Fruit fly (Drosophila melanogaster): Measurements from ENCODE around the gene CG18787.

Gene CG18787

dm6 chr2L:11970343-11970742 lies 28.8 kb downstream of the CG18787 start:
- TF ChIP-seq kay (GFP tag; ENCODE audit: borderline replicate concordance) (peak; percentile 94), CG7101 (tag; optimal IDR thresholded peaks at IDR 0.05) (no peak), CG33017 (tag; optimal IDR thresholded peaks at IDR 0.05) (no peak)

dm6 chr2L:11969424-11969823 lies 29.7 kb downstream of the CG18787 start:
- TF ChIP-seq CG33017 (tag; optimal IDR thresholded peaks at IDR 0.05): no peak
- TF ChIP-seq Mnt (GFP tag; optimal IDR thresholded peaks at IDR 0.05): no peak
- TF ChIP-seq CG5204 (GFP tag; optimal IDR thresholded peaks at IDR 0.05): no peak
- no peak for TF ChIP-seq toe (GFP tag; optimal IDR thresholded peaks at IDR 0.05)
- TF ChIP-seq Hr96 (GFP tag; optimal IDR thresholded peaks at IDR 0.05): no peak
- TF ChIP-seq Clk (GFP tag; optimal IDR thresholded peaks at IDR 0.05): no peak
- no peak for TF ChIP-seq cic (GFP tag; optimal IDR thresholded peaks at IDR 0.05)
- no peak for TF ChIP-seq CG7101 (tag; optimal IDR thresholded peaks at IDR 0.05)
- TF ChIP-seq CG7045 (GFP tag; optimal IDR thresholded peaks at IDR 0.05): no peak
- no peak for TF ChIP-seq CG11617 (GFP tag; optimal IDR thresholded peaks at IDR 0.05)
- TF ChIP-seq tj (GFP tag; optimal IDR thresholded peaks at IDR 0.05): no peak
- TF ChIP-seq bab1 (GFP tag; optimal IDR thresholded peaks at IDR 0.05): no peak
- no peak for TF ChIP-seq kay (GFP tag; ENCODE audit: borderline replicate concordance)
- TF ChIP-seq CG1620 (GFP tag; optimal IDR thresholded peaks at IDR 0.05): no peak
- TF ChIP-seq ovo (GFP tag; optimal IDR thresholded peaks at IDR 0.05): no peak
- no peak for TF ChIP-seq CG12768 (GFP tag; optimal IDR thresholded peaks at IDR 0.05)
- TF ChIP-seq CG14711 (tag; optimal IDR thresholded peaks at IDR 0.05): no peak
- TF ChIP-seq cnc (optimal IDR thresholded peaks at IDR 0.05): no peak

dm6 chr2L:11968581-11969272 lies 30.4 kb downstream of the CG18787 start:
- TF ChIP-seq CG7045 (GFP tag; optimal IDR thresholded peaks at IDR 0.05) (no peak), toe (GFP tag; optimal IDR thresholded peaks at IDR 0.05) (no peak)

- no peak for TF ChIP-seq kay (GFP tag; ENCODE audit: borderline replicate concordance)
- TF ChIP-seq cic (GFP tag; optimal IDR thresholded peaks at IDR 0.05): no peak
- TF ChIP-seq bab1 (GFP tag; optimal IDR thresholded peaks at IDR 0.05): no peak
- no peak for TF ChIP-seq Hr96 (GFP tag; optimal IDR thresholded peaks at IDR 0.05)
- TF ChIP-seq CG11617 (GFP tag; optimal IDR thresholded peaks at IDR 0.05): no peak
- no peak for TF ChIP-seq Mnt (GFP tag; optimal IDR thresholded peaks at IDR 0.05)
- no peak for TF ChIP-seq CG5204 (GFP tag; optimal IDR thresholded peaks at IDR 0.05)
- no peak for TF ChIP-seq CG33017 (tag; optimal IDR thresholded peaks at IDR 0.05)
- TF ChIP-seq CG7101 (tag; optimal IDR thresholded peaks at IDR 0.05): no peak
- no peak for TF ChIP-seq Clk (GFP tag; optimal IDR thresholded peaks at IDR 0.05)
These were observed 33.2 kb downstream of the CG18787 start for dm6 chr2L:11965610-11966594.

dm6 chr2L:11963422-11964322 lies 35.5 kb downstream of the CG18787 start:
- TF ChIP-seq CG5204 (GFP tag; optimal IDR thresholded peaks at IDR 0.05) (no peak), tj (GFP tag; optimal IDR thresholded peaks at IDR 0.05) (peak; percentile 82), kay (GFP tag; ENCODE audit: borderline replicate concordance) (peak; percentile 31)

dm6 chr2L:11960909-11961308 lies 38.2 kb downstream of the CG18787 start:
- no peak for TF ChIP-seq kay (GFP tag; ENCODE audit: borderline replicate concordance)

dm6 chr2L:11958729-11959128 lies 40.4 kb downstream of the CG18787 start:
- TF ChIP-seq Mnt (GFP tag; optimal IDR thresholded peaks at IDR 0.05): no peak
- no peak for TF ChIP-seq CG7101 (tag; optimal IDR thresholded peaks at IDR 0.05)
- TF ChIP-seq CG11617 (GFP tag; optimal IDR thresholded peaks at IDR 0.05): no peak
- no peak for TF ChIP-seq tj (GFP tag; optimal IDR thresholded peaks at IDR 0.05)
- TF ChIP-seq toe (GFP tag; optimal IDR thresholded peaks at IDR 0.05): no peak
- no peak for TF ChIP-seq kay (GFP tag; ENCODE audit: borderline replicate concordance)
- no peak for TF ChIP-seq pad (GFP tag; optimal IDR thresholded peaks at IDR 0.05)
- no peak for TF ChIP-seq CG1620 (GFP tag; optimal IDR thresholded peaks at IDR 0.05)
